Worm (Caenorhabditis elegans) whole organism, L3 larva: Measurements from ENCODE around the gene viro-2.

Experiments
- R02D3.7 ChIP-seq: fragments of 150-350 bp; optimal IDR thresholded peaks from 2 replicates; lab custom pipeline; 2014; ENCODE audit warnings: missing biosample characterization, missing genetic modification characterization
- ZK546.5 ChIP-seq: sonication (generic microtip); optimal IDR thresholded peaks from 2 replicates; lab custom pipeline; 2017; ENCODE audit warnings: missing biosample characterization, missing genetic modification characterization
- aly-2 ChIP-seq: fragments of 150-350 bp; optimal IDR thresholded peaks from 2 replicates; lab custom pipeline; 2014; ENCODE audit warnings: missing biosample characterization, missing genetic modification characterization
- ama-1 ChIP-seq: fragments of 150-350 bp; optimal IDR thresholded peaks from 2 replicates; lab custom pipeline; 2018
- ceh-16 ChIP-seq: sonication (generic microtip); optimal IDR thresholded peaks from 2 replicates; lab custom pipeline; 2017; ENCODE audit warnings: missing biosample characterization, missing genetic modification characterization
- ceh-28 ChIP-seq: fragments of 150-350 bp; optimal IDR thresholded peaks from 2 replicates; lab custom pipeline; 2014; ENCODE audit warnings: missing biosample characterization, missing genetic modification reagents, missing genetic modification characterization
- ceh-82 ChIP-seq: fragments of 150-350 bp; optimal IDR thresholded peaks from 2 replicates; lab custom pipeline; 2014; ENCODE audit warnings: missing biosample characterization, missing genetic modification characterization
- ceh-9 ChIP-seq: sonication (generic microtip); optimal IDR thresholded peaks from 2 replicates; lab custom pipeline; 2018; ENCODE audit warnings: missing biosample characterization, missing genetic modification characterization
- daf-12 ChIP-seq: fragments of 150-350 bp; optimal IDR thresholded peaks from 2 replicates; lab custom pipeline; 2014; ENCODE audit warnings: missing biosample characterization, missing genetic modification reagents, missing genetic modification characterization
- egl-27 ChIP-seq: sonication (generic microtip); optimal IDR thresholded peaks from 4 replicates; lab custom pipeline; 2017; ENCODE audit warnings: missing biosample characterization, missing genetic modification reagents, missing genetic modification characterization
- egl-5 ChIP-seq: fragments of 150-350 bp; optimal IDR thresholded peaks from 2 replicates; lab custom pipeline; 2017; ENCODE audit warnings: missing biosample characterization, missing genetic modification reagents, missing genetic modification characterization, inconsistent platforms
- elt-1 ChIP-seq: fragments of 150-350 bp; optimal IDR thresholded peaks from 2 replicates; lab custom pipeline; 2014; ENCODE audit warnings: missing biosample characterization, missing genetic modification characterization
- elt-2 ChIP-seq: sonication (generic microtip); optimal IDR thresholded peaks from 2 replicates; lab custom pipeline; 2016; ENCODE audit warnings: missing genetic modification reagents, mild to moderate bottlenecking, missing genetic modification characterization, missing compliant biosample characterization
- elt-3 ChIP-seq, 3 experiments: fragments of 150-350 bp in 1 of 3; sonication (generic microtip) in 2 of 3; optimal IDR thresholded peaks; 2 replicates in 2 of 3; 4 replicates in 1 of 3; lab custom pipeline; 2014 to 2017; ENCODE audit warnings: missing biosample characterization in 3 of 3, missing genetic modification characterization in 3 of 3
- eor-1 ChIP-seq, 2 experiments: fragments of 150-350 bp; optimal IDR thresholded peaks; 2 replicates each; lab custom pipeline; 2014 to 2018; ENCODE audit warnings: missing biosample characterization in 2 of 2, missing genetic modification characterization in 2 of 2
- fkh-10 ChIP-seq: sonication (generic microtip); optimal IDR thresholded peaks from 2 replicates; lab custom pipeline; 2017; ENCODE audit warnings: missing biosample characterization, missing genetic modification reagents, missing genetic modification characterization
- fkh-2 ChIP-seq: fragments of 150-350 bp; optimal IDR thresholded peaks from 2 replicates; lab custom pipeline; 2014; ENCODE audit warnings: missing biosample characterization, missing genetic modification reagents, missing genetic modification characterization
- fos-1 ChIP-seq: fragments of 150-350 bp; optimal IDR thresholded peaks from 2 replicates; lab custom pipeline; 2014; ENCODE audit warnings: missing biosample characterization, missing genetic modification characterization
- hmg-11 ChIP-seq: sonication (generic microtip); optimal IDR thresholded peaks from 2 replicates; lab custom pipeline; 2016; ENCODE audit warnings: missing genetic modification characterization, missing compliant biosample characterization
- jun-1 ChIP-seq: fragments of 150-350 bp; optimal IDR thresholded peaks from 2 replicates; lab custom pipeline; 2014; ENCODE audit warnings: missing biosample characterization, missing genetic modification reagents, missing genetic modification characterization
- lin-15B ChIP-seq: fragments of 150-350 bp; optimal IDR thresholded peaks from 2 replicates; lab custom pipeline; 2014; ENCODE audit warnings: missing biosample characterization, missing genetic modification characterization
- lin-39 ChIP-seq: fragments of 150-350 bp; optimal IDR thresholded peaks from 2 replicates; lab custom pipeline; 2018; ENCODE audit warnings: missing biosample characterization, missing genetic modification reagents, missing genetic modification characterization
- lsy-12 ChIP-seq: sonication (generic microtip); optimal IDR thresholded peaks from 2 replicates; lab custom pipeline; 2016; ENCODE audit warnings: mild to moderate bottlenecking, missing genetic modification characterization, missing compliant biosample characterization
- mdl-1 ChIP-seq: fragments of 150-350 bp; optimal IDR thresholded peaks from 2 replicates; lab custom pipeline; 2014; ENCODE audit warnings: missing biosample characterization, missing genetic modification characterization
- mml-1 ChIP-seq: fragments of 150-350 bp; sonication (generic microtip); optimal IDR thresholded peaks from 3 replicates; lab custom pipeline; 2014; ENCODE audit warnings: missing biosample characterization, missing genetic modification characterization
- nfya-1 ChIP-seq: sonication (generic microtip); optimal IDR thresholded peaks from 2 replicates; lab custom pipeline; 2017; ENCODE audit warnings: missing genetic modification characterization, mild to moderate bottlenecking, missing compliant biosample characterization, antibody characterized with exemption, moderate library complexity; ENCODE audit not compliant: insufficient read depth
- nhr-11 ChIP-seq: fragments of 150-350 bp; optimal IDR thresholded peaks from 2 replicates; lab custom pipeline; 2014; ENCODE audit warnings: missing biosample characterization, missing genetic modification characterization
- nhr-12 ChIP-seq: fragments of 150-350 bp; optimal IDR thresholded peaks from 2 replicates; lab custom pipeline; 2014; ENCODE audit warnings: missing biosample characterization, missing genetic modification characterization
- nhr-23 ChIP-seq: fragments of 150-350 bp; optimal IDR thresholded peaks from 2 replicates; lab custom pipeline; 2014; ENCODE audit warnings: missing biosample characterization, missing genetic modification reagents, missing genetic modification characterization
- nhr-237 ChIP-seq: fragments of 150-350 bp; optimal IDR thresholded peaks from 2 replicates; lab custom pipeline; 2014; ENCODE audit warnings: missing biosample characterization, missing genetic modification characterization
- nhr-25 ChIP-seq: sonication (generic microtip); optimal IDR thresholded peaks from 2 replicates; lab custom pipeline; 2017; ENCODE audit warnings: missing biosample characterization, missing genetic modification characterization
- nhr-28 ChIP-seq: fragments of 150-350 bp; optimal IDR thresholded peaks from 2 replicates; lab custom pipeline; 2014; ENCODE audit warnings: missing biosample characterization, missing genetic modification characterization
- nhr-43 ChIP-seq: sonication (generic microtip); optimal IDR thresholded peaks from 2 replicates; lab custom pipeline; 2016; ENCODE audit warnings: mild to moderate bottlenecking, missing genetic modification characterization, missing compliant biosample characterization; ENCODE audit not compliant: poor library complexity, severe bottlenecking
- nhr-67 ChIP-seq: fragments of 150-350 bp; optimal IDR thresholded peaks from 2 replicates; lab custom pipeline; 2014; ENCODE audit warnings: missing biosample characterization, missing genetic modification characterization
- nhr-76 ChIP-seq: fragments of 150-350 bp; sonication (generic microtip); optimal IDR thresholded peaks from 5 replicates; lab custom pipeline; 2014; ENCODE audit warnings: missing biosample characterization, missing genetic modification characterization
- nhr-77 ChIP-seq: fragments of 150-350 bp; optimal IDR thresholded peaks from 2 replicates; lab custom pipeline; 2014; ENCODE audit warnings: missing biosample characterization, missing genetic modification characterization
- pha-4 ChIP-seq: fragments of 150-350 bp; optimal IDR thresholded peaks from 2 replicates; lab custom pipeline; 2014; ENCODE audit warnings: missing biosample characterization, missing genetic modification reagents, missing genetic modification characterization
- pqm-1 ChIP-seq: fragments of 150-350 bp; optimal IDR thresholded peaks from 2 replicates; lab custom pipeline; 2017; ENCODE audit warnings: missing biosample characterization, missing genetic modification characterization, inconsistent platforms
- sea-2 ChIP-seq: fragments of 150-350 bp; sonication (generic microtip); optimal IDR thresholded peaks from 4 replicates; lab custom pipeline; 2014; ENCODE audit warnings: missing biosample characterization, missing genetic modification reagents, missing genetic modification characterization
- skn-1 ChIP-seq: fragments of 150-350 bp; optimal IDR thresholded peaks from 2 replicates; lab custom pipeline; 2014; ENCODE audit warnings: missing biosample characterization, missing genetic modification characterization
- snpc-4 ChIP-seq: fragments of 150-350 bp; optimal IDR thresholded peaks from 2 replicates; lab custom pipeline; 2014; ENCODE audit warnings: missing biosample characterization, missing genetic modification characterization
- tbx-2 ChIP-seq: sonication (generic microtip); optimal IDR thresholded peaks from 2 replicates; lab custom pipeline; 2016; ENCODE audit warnings: mild to moderate bottlenecking, missing genetic modification characterization, missing compliant biosample characterization
- unc-39 ChIP-seq: sonication (generic microtip); optimal IDR thresholded peaks from 4 replicates; lab custom pipeline; 2017; ENCODE audit warnings: missing biosample characterization, missing genetic modification characterization
- unc-62 ChIP-seq: fragments of 150-350 bp; sonication (generic microtip); optimal IDR thresholded peaks from 4 replicates; lab custom pipeline; 2014; ENCODE audit warnings: missing biosample characterization, missing genetic modification reagents, missing genetic modification characterization
- zag-1 ChIP-seq: fragments of 150-350 bp; optimal IDR thresholded peaks from 2 replicates; lab custom pipeline; 2014; ENCODE audit warnings: missing biosample characterization, missing genetic modification characterization
- ztf-11 ChIP-seq: fragments of 150-350 bp; optimal IDR thresholded peaks from 2 replicates; lab custom pipeline; 2014; ENCODE audit warnings: missing biosample characterization, missing genetic modification characterization
- ztf-4 ChIP-seq: fragments of 150-350 bp; optimal IDR thresholded peaks from 2 replicates; lab custom pipeline; 2014; ENCODE audit warnings: missing biosample characterization, missing genetic modification characterization

Gene viro-2

DNA sequence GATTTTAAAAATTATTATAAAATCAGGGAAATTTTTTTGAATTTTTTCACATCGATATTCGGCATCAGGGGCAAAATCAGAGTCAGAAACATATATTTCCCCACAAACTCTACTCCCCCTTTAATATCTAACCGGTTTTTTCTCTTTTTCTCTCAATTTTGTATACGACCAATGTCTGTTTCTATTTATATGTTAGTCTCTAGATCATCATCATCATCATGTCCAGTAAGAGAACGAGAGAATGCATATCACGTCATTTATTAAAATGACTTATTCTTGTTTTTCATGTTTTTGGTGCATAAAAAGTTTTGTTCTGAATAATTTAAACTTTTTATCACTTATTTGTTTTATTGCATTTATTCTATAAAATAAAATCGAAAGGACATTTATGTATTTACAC is 23.9 kb downstream of the viro-2 start:
- TF ChIP-seq skn-1 (no peak), nhr-23 (peak; percentile 37)
- TF ChIP-seq, all 47 proteins: peak for 1

DNA sequence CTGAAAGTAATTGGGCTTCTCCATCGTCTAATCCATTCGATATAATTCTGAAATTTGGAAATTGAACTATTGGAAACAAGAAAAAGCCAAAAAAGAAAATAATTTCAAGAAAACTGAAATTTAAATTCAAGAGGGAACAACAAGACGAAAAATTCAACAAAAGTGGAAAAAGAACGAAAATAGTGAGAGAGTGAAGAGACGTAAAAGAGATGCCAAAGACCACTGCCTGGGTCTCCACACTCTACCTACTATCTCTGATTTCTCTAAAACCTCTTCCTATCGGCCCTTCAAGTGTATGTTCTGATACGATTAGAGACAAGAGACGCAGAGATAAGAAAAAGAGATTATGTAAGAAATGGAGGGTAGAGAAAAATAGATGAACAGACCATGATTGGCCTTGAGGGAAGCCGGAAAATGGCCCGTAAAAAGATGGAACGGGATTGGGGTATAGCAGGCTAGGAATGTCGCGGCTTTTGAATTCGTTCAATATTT is 25.1 kb downstream of the viro-2 start, which contains the start of gene ogt-1:
TSS of gene ogt-1 (minus strand) at position 51 of the 492 bp plus-strand sequence.
- peak; percentile 80 for TF ChIP-seq ama-1 (lab: Kevin White, UChicago)
- peak; percentile 84 for TF ChIP-seq nhr-43 (tag; lab: Kevin White, UChicago)
- no peak for TF ChIP-seq aly-2 (tag; lab: Kevin White, UChicago)
- no peak for TF ChIP-seq lin-39 (tag; lab: Kevin White, UChicago)
- TF ChIP-seq ztf-4 = peak; percentile 52
- peak; percentile 93 for TF ChIP-seq nhr-23
- no peak for TF ChIP-seq ceh-82 (tag; lab: Kevin White, UChicago)
- peak; percentile 39 for TF ChIP-seq fkh-10
- TF ChIP-seq mdl-1 (tag; lab: Kevin White, UChicago) = peak; percentile 66
- TF ChIP-seq pqm-1 (tag; lab: Kevin White, UChicago) = peak; percentile 77
- TF ChIP-seq lsy-12 = peak; percentile 58
- TF ChIP-seq ceh-9 (tag; lab: Kevin White, UChicago) = no peak
- no peak for TF ChIP-seq ceh-16
- TF ChIP-seq zag-1 (tag; lab: Kevin White, UChicago) = no peak
- peak; percentile 94 for TF ChIP-seq nfya-1
- TF ChIP-seq R02D3.7 (tag; lab: Kevin White, UChicago) = peak; percentile 59
- TF ChIP-seq jun-1 = peak; percentile 89
- peak; percentile 57 for TF ChIP-seq snpc-4 (tag; lab: Kevin White, UChicago)
- TF ChIP-seq skn-1 = peak; percentile 63
- peak; percentile 86 for TF ChIP-seq egl-5 (tag; lab: Kevin White, UChicago)
- peak in 1 of 2 experiments; percentile 45 for TF ChIP-seq eor-1 (tag; optimal IDR thresholded peaks at IDR 0.05; lab: Kevin White, UChicago)
- TF ChIP-seq elt-3 (tag; optimal IDR thresholded peaks at IDR 0.05; lab: Kevin White, UChicago) = no peak
- TF ChIP-seq egl-27 (tag; lab: Kevin White, UChicago) = peak; percentile 83
- peak; percentile 94 for TF ChIP-seq pha-4 (tag; lab: Kevin White, UChicago)
- TF ChIP-seq tbx-2 (tag; lab: Kevin White, UChicago) = peak; percentile 61
- TF ChIP-seq ceh-28 (tag; lab: Kevin White, UChicago) = peak; percentile 87
- no peak for TF ChIP-seq ZK546.5
- TF ChIP-seq elt-2 (tag; lab: Kevin White, UChicago) = peak; percentile 62
- no peak for TF ChIP-seq nhr-237 (tag; lab: Kevin White, UChicago)
- no peak for TF ChIP-seq fkh-2 (tag; lab: Kevin White, UChicago)
- TF ChIP-seq nhr-77 = peak; percentile 43
- TF ChIP-seq nhr-11 (tag; lab: Kevin White, UChicago) = peak; percentile 6
- TF ChIP-seq lin-15B = peak; percentile 72
- peak; percentile 96 for TF ChIP-seq nhr-25
- no peak for TF ChIP-seq daf-12
- TF ChIP-seq unc-62 = peak; percentile 32
- TF ChIP-seq unc-39 = no peak
- TF ChIP-seq nhr-12 = no peak
- no peak for TF ChIP-seq ztf-11 (tag; lab: Kevin White, UChicago)
- no peak for TF ChIP-seq nhr-76 (tag; lab: Kevin White, UChicago)
- no peak for TF ChIP-seq nhr-67
- TF ChIP-seq sea-2 (GFP tag; lab: Kevin White, UChicago) = no peak
- no peak for TF ChIP-seq nhr-28 (tag; lab: Kevin White, UChicago)
- peak; percentile 64 for TF ChIP-seq elt-1 (tag; lab: Kevin White, UChicago)
- no peak for TF ChIP-seq mml-1
- peak; percentile 70 for TF ChIP-seq fos-1 (tag; lab: Kevin White, UChicago)
- TF ChIP-seq hmg-11 (tag; lab: Kevin White, UChicago) = peak; percentile 86
